Fruit fly (Drosophila melanogaster): ENCODE measurements around the gene Toll-6.

The Toll-6 gene

DNA sequence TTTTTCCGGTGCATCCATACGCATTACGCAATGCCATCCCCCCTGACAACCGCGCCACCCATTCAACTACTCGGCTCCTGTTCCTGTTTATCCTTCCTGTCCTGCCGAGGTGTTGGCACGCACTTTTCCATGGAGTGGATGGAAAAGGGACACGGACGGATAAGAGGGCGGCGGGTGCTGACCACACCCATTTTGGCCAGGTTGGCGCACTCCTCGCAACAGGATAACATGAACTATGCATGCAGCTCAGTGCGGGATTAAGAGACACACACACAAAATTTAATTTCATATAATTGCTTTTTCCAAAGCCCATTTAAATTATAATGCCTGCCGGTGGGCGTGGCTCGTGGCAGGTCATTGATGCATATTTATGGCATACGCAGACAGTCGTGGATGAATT is 8.4 kb downstream of the Toll-6 start:
- TF ChIP-seq bab1 (GFP tag; optimal IDR thresholded peaks at IDR 0.05): no peak
- TF ChIP-seq CG33017 (tag; optimal IDR thresholded peaks at IDR 0.05): no peak
- TF ChIP-seq CG1620 (GFP tag; optimal IDR thresholded peaks at IDR 0.05): no peak
- no peak for TF ChIP-seq Mnt (GFP tag; optimal IDR thresholded peaks at IDR 0.05)
- TF ChIP-seq pad (GFP tag; optimal IDR thresholded peaks at IDR 0.05): no peak

DNA sequence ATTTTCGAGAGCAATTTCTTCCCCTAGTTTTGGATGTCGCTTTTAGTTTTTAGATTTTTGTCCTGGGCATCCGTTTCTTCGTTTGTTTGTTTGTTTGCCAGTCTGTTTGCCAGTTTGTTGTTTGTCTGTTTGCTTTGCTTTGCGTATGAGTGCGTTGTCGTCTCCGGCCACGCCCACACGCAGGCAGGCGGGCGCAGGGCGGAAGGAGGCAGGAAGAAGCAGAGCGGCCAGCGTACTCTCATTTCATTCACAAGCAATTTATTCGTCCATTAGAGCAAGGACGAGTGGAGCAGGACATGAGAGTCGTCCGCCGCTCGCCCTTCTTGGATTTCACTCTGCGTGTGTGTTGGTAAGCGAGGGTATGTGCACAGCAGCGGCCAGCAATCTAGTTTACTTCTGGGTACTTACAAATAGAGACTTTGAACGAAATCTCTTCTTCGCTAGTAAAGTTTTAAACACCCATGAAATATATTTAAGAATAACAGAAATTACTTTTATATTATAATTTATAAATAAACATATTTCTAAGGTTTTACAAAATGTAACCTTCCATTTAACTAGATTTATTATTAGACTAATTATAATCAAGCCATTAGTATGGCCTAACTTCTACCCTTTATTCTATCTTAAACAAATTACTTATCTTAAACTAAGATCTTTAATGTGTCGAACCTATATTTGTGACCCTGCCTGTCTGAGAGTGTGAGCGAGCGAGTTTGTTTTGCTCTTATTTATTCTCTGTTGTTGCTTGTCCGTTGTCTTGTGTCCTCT is 11.4 kb downstream of the Toll-6 start:
- no peak for TF ChIP-seq Clk (GFP tag; optimal IDR thresholded peaks at IDR 0.05)
- TF ChIP-seq CG7045 (GFP tag; optimal IDR thresholded peaks at IDR 0.05): no peak
- no peak for TF ChIP-seq Crg-1 (GFP tag; optimal IDR thresholded peaks at IDR 0.05)
- TF ChIP-seq CG5204 (GFP tag; optimal IDR thresholded peaks at IDR 0.05): no peak
- TF ChIP-seq kay (GFP tag; ENCODE audit: borderline replicate concordance): no peak
- no peak for TF ChIP-seq tj (GFP tag; optimal IDR thresholded peaks at IDR 0.05)
- no peak for TF ChIP-seq CG33017 (tag; optimal IDR thresholded peaks at IDR 0.05)
- TF ChIP-seq cic (GFP tag; optimal IDR thresholded peaks at IDR 0.05): no peak
- no peak for TF ChIP-seq Hr96 (GFP tag; optimal IDR thresholded peaks at IDR 0.05)
- no peak for TF ChIP-seq CG11617 (GFP tag; optimal IDR thresholded peaks at IDR 0.05)
- no peak for TF ChIP-seq CG7101 (tag; optimal IDR thresholded peaks at IDR 0.05)
- TF ChIP-seq Mnt (GFP tag; optimal IDR thresholded peaks at IDR 0.05): no peak
- TF ChIP-seq CG1620 (GFP tag; optimal IDR thresholded peaks at IDR 0.05): no peak
- TF ChIP-seq bab1 (GFP tag; optimal IDR thresholded peaks at IDR 0.05): no peak
- no peak for TF ChIP-seq pad (GFP tag; optimal IDR thresholded peaks at IDR 0.05)
- no peak for TF ChIP-seq CG14711 (tag; optimal IDR thresholded peaks at IDR 0.05)
- no peak for TF ChIP-seq cnc (optimal IDR thresholded peaks at IDR 0.05)
- TF ChIP-seq toe (GFP tag; optimal IDR thresholded peaks at IDR 0.05): no peak
- TF ChIP-seq ovo (GFP tag; optimal IDR thresholded peaks at IDR 0.05): no peak
- no peak for TF ChIP-seq CG12768 (GFP tag; optimal IDR thresholded peaks at IDR 0.05)

dm6 chr3L:15348759-15349158 is 12.3 kb downstream of the Toll-6 start:
- TF ChIP-seq CG14711 (tag; optimal IDR thresholded peaks at IDR 0.05) (no peak), CG12768 (GFP tag; optimal IDR thresholded peaks at IDR 0.05) (no peak), CG33017 (tag; optimal IDR thresholded peaks at IDR 0.05) (no peak), CG7045 (GFP tag; optimal IDR thresholded peaks at IDR 0.05) (no peak), Hr96 (GFP tag; optimal IDR thresholded peaks at IDR 0.05) (no peak), Clk (GFP tag; optimal IDR thresholded peaks at IDR 0.05) (no peak), cic (GFP tag; optimal IDR thresholded peaks at IDR 0.05) (no peak), CG7101 (tag; optimal IDR thresholded peaks at IDR 0.05) (no peak), Mnt (GFP tag; optimal IDR thresholded peaks at IDR 0.05) (no peak)

DNA sequence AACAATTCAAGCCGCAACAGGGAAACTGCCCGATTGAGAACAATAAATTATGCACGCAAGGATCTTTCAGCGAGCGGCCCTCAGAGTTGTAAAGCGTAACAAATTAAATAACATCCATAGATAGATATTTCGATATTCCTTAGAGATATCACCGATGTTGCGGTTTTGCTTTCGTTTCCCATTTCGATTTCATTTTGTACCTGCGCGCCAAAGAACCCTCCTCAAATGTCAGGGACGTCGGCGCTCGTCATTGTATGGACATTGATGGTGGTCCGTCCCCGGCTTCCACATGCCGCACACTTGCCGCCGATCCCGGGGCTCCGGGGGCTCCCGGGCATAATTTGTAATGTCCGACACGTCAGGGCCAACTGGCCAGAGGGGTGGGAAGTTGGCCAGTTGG is 15.6 kb downstream of the Toll-6 start:
- TF ChIP-seq ovo (GFP tag; optimal IDR thresholded peaks at IDR 0.05): no peak
- no peak for TF ChIP-seq tj (GFP tag; optimal IDR thresholded peaks at IDR 0.05)
- TF ChIP-seq Crg-1 (GFP tag; optimal IDR thresholded peaks at IDR 0.05): no peak

- TF ChIP-seq cnc (optimal IDR thresholded peaks at IDR 0.05): no peak
- TF ChIP-seq pad (GFP tag; optimal IDR thresholded peaks at IDR 0.05): no peak
- no peak for TF ChIP-seq CG7045 (GFP tag; optimal IDR thresholded peaks at IDR 0.05)
- no peak for TF ChIP-seq Crg-1 (GFP tag; optimal IDR thresholded peaks at IDR 0.05)
- no peak for TF ChIP-seq CG33017 (tag; optimal IDR thresholded peaks at IDR 0.05)
- no peak for TF ChIP-seq Hr96 (GFP tag; optimal IDR thresholded peaks at IDR 0.05)
- TF ChIP-seq cic (GFP tag; optimal IDR thresholded peaks at IDR 0.05): no peak
- no peak for TF ChIP-seq CG11617 (GFP tag; optimal IDR thresholded peaks at IDR 0.05)
- TF ChIP-seq ovo (GFP tag; optimal IDR thresholded peaks at IDR 0.05): no peak
- TF ChIP-seq bab1 (GFP tag; optimal IDR thresholded peaks at IDR 0.05): no peak
- no peak for TF ChIP-seq toe (GFP tag; optimal IDR thresholded peaks at IDR 0.05)
- TF ChIP-seq tj (GFP tag; optimal IDR thresholded peaks at IDR 0.05): no peak
Measured at dm6 chr3L:15352483-15352882, 16.0 kb downstream of the Toll-6 start.

DNA sequence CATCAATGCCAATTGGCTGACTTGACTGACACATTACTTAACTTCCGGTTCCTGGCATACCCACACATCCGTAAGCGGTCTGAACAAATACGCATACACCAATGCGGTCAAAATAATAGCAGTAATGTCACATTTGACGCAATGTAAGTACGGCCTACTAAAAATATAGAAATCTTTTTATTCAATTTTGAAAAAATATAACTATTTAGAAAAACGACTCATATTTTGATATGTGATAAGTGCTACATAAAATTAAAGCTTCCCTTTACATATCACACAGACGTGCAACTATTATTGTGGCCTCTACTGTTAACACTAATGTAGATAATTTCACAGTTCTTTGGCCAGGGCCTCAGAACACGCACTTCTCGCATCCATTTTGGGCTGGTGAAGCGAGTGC is 17.2 kb downstream of the Toll-6 start:
- no peak for TF ChIP-seq tj (GFP tag; optimal IDR thresholded peaks at IDR 0.05)
- no peak for TF ChIP-seq ovo (GFP tag; optimal IDR thresholded peaks at IDR 0.05)
- no peak for TF ChIP-seq CG11617 (GFP tag; optimal IDR thresholded peaks at IDR 0.05)
- no peak for TF ChIP-seq CG7101 (tag; optimal IDR thresholded peaks at IDR 0.05)
- TF ChIP-seq CG5204 (GFP tag; optimal IDR thresholded peaks at IDR 0.05): no peak
- no peak for TF ChIP-seq CG14711 (tag; optimal IDR thresholded peaks at IDR 0.05)
- TF ChIP-seq Hr96 (GFP tag; optimal IDR thresholded peaks at IDR 0.05): no peak
- TF ChIP-seq cnc (optimal IDR thresholded peaks at IDR 0.05): no peak
- TF ChIP-seq toe (GFP tag; optimal IDR thresholded peaks at IDR 0.05): no peak
- no peak for TF ChIP-seq Crg-1 (GFP tag; optimal IDR thresholded peaks at IDR 0.05)
- no peak for TF ChIP-seq CG12768 (GFP tag; optimal IDR thresholded peaks at IDR 0.05)
- no peak for TF ChIP-seq pad (GFP tag; optimal IDR thresholded peaks at IDR 0.05)
- no peak for TF ChIP-seq bab1 (GFP tag; optimal IDR thresholded peaks at IDR 0.05)
- no peak for TF ChIP-seq Clk (GFP tag; optimal IDR thresholded peaks at IDR 0.05)
- no peak for TF ChIP-seq CG33017 (tag; optimal IDR thresholded peaks at IDR 0.05)
- no peak for TF ChIP-seq Mnt (GFP tag; optimal IDR thresholded peaks at IDR 0.05)
- no peak for TF ChIP-seq cic (GFP tag; optimal IDR thresholded peaks at IDR 0.05)
- TF ChIP-seq kay (GFP tag; ENCODE audit: borderline replicate concordance): no peak

- no peak for TF ChIP-seq CG12768 (GFP tag; optimal IDR thresholded peaks at IDR 0.05)
- TF ChIP-seq Crg-1 (GFP tag; optimal IDR thresholded peaks at IDR 0.05): no peak
- no peak for TF ChIP-seq CG5204 (GFP tag; optimal IDR thresholded peaks at IDR 0.05)
- TF ChIP-seq Clk (GFP tag; optimal IDR thresholded peaks at IDR 0.05): no peak
- no peak for TF ChIP-seq CG7045 (GFP tag; optimal IDR thresholded peaks at IDR 0.05)
- TF ChIP-seq Hr96 (GFP tag; optimal IDR thresholded peaks at IDR 0.05): no peak
- TF ChIP-seq CG11617 (GFP tag; optimal IDR thresholded peaks at IDR 0.05): no peak
- TF ChIP-seq kay (GFP tag; ENCODE audit: borderline replicate concordance): no peak
- no peak for TF ChIP-seq ovo (GFP tag; optimal IDR thresholded peaks at IDR 0.05)
- no peak for TF ChIP-seq CG7101 (tag; optimal IDR thresholded peaks at IDR 0.05)
- no peak for TF ChIP-seq tj (GFP tag; optimal IDR thresholded peaks at IDR 0.05)
Measured at dm6 chr3L:15354763-15355162, 18.3 kb downstream of the Toll-6 start.

Measured in whole organism, adult.